Fruit fly (Drosophila melanogaster): ENCODE data around the gene Cpr30F.

DNA sequence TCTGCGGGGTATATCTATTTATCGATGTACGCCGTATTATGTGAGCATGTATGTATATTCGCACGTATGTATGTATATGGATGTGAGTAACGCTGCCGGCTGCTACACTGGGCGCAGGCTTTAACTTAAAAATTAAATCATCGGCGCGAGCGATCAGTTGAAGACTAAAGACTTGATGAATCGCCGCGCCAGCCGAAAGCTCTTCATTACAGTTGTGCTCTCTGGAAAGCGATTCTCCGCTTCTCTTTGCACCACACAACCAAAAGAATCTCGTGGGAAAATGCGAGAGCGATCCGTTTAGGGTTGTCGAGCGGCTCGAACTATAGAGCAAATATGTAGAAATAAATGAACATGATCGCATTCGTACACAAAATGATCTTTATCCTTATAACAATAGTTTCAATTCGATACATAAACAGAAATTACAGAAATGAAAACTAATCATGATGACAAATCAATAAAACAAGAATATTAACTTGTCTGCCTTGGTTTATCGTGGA is 24.4 kb downstream of the Cpr30F start, which contains the start of gene CG13124:
- no peak for TF ChIP-seq cnc (optimal IDR thresholded peaks at IDR 0.05)
- TF ChIP-seq CG12768 (GFP tag; optimal IDR thresholded peaks at IDR 0.05): no peak
- no peak for TF ChIP-seq CG11617 (GFP tag; optimal IDR thresholded peaks at IDR 0.05)
